Fruit fly (Drosophila melanogaster): ENCODE measurements around the gene CG33116.

The CG33116 gene

DNA sequence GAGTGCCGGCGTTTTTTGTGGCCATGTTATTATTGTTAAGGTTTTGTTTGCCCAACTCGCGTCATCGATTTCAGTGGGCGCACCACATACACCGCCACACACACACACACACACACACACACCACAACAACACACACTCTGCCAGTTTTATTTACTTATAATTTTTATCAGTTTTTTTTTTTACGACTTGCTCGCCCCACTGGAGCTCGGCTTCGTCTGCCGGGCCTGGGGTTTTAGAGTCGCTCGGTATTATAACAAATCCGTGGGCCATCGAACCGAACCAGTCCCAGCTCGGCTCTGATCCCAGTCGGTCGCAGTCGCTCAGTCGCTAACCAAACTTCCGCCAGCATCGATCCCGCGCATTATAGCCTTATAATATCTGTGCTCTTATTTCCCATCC lies 16.1 kb downstream of the CG33116 start (continued):
- TF ChIP-seq bowl (GFP tag; IDR thresholded peaks at IDR 0.05) (no peak), CG30431 (GFP tag; optimal IDR thresholded peaks at IDR 0.05) (no peak), kni (GFP tag; optimal IDR thresholded peaks at IDR 0.05) (peak; percentile 88), otp (GFP tag; IDR thresholded peaks at IDR 0.05) (peak; percentile 55; the same call in 1 of the 3 replicates), gsb (GFP tag; IDR thresholded peaks at IDR 0.05) (no peak), pfk (GFP tag; optimal IDR thresholded peaks at IDR 0.05) (no peak), CG18619 (GFP tag; optimal IDR thresholded peaks at IDR 0.05) (no peak), sr (GFP tag; IDR thresholded peaks at IDR 0.05) (no peak; the same call in 1 of the 3 replicates), CG12219 (GFP tag; optimal IDR thresholded peaks at IDR 0.05) (no peak), prd (optimal IDR thresholded peaks at IDR 0.05) (no peak), prd (GFP tag; IDR thresholded peaks at IDR 0.05) (no peak), ci (GFP tag; IDR thresholded peaks at IDR 0.05) (0 out of 3 replicates have a peak, but pooled peaks have one; percentile 24), peb (GFP tag; IDR thresholded peaks at IDR 0.05) (no peak), crc (GFP tag; optimal IDR thresholded peaks at IDR 0.05) (no peak), sna (GFP tag; IDR thresholded peaks at IDR 0.05; ENCODE audit: partially characterized antibody) (no peak), CG13287 (GFP tag; IDR thresholded peaks at IDR 0.05; ENCODE audit: partially characterized antibody) (peak; percentile 21; the same call in 1 of the 2 replicates), CG43689 (GFP tag; IDR thresholded peaks at IDR 0.05) (no peak), CG17612 (GFP tag; IDR thresholded peaks at IDR 0.05) (no peak), ham (GFP tag; IDR thresholded peaks at IDR 0.05) (no peak), CG9609 (GFP tag; optimal IDR thresholded peaks at IDR 0.05) (no peak), CG16779 (GFP tag; IDR thresholded peaks at IDR 0.05) (no peak), CG2199 (GFP tag; IDR thresholded peaks at IDR 0.05) (peak; percentile 61; the same call in 1 of the 3 replicates), Dbx (GFP tag; IDR thresholded peaks at IDR 0.05) (peak; percentile 46; the same call in 1 of the 3 replicates), Hsf (GFP tag; optimal IDR thresholded peaks at IDR 0.05) (no peak), eyg (GFP tag; optimal IDR thresholded peaks at IDR 0.05) (no peak), sqz (GFP tag; optimal IDR thresholded peaks at IDR 0.05) (peak; percentile 93), caup (GFP tag; optimal IDR thresholded peaks at IDR 0.05; ENCODE audit: severe bottlenecking) (peak; percentile 47), CG10654 (GFP tag; optimal IDR thresholded peaks at IDR 0.05) (no peak), Atf6 (GFP tag; IDR thresholded peaks at IDR 0.05) (peak; percentile 42; the same call in 1 of the 2 replicates), Jarid2 (GFP tag; optimal IDR thresholded peaks at IDR 0.05) (peak; percentile 81), CG7928 (GFP tag; optimal IDR thresholded peaks at IDR 0.05) (no peak), insv (GFP tag; optimal IDR thresholded peaks at IDR 0.05) (no peak), Scr (GFP tag; IDR thresholded peaks at IDR 0.05; ENCODE audit: partially characterized antibody) (no peak; the same call in 1 of the 2 replicates), CG2129 (GFP tag; IDR thresholded peaks at IDR 0.05; ENCODE audit: partially characterized antibody) (no peak), CG8944 (GFP tag; optimal IDR thresholded peaks at IDR 0.05) (no peak), exex (tag; optimal IDR thresholded peaks at IDR 0.05) (no peak), zen2 (GFP tag; IDR thresholded peaks at IDR 0.05; ENCODE audit: partially characterized antibody) (peak; percentile 19; the same call in 1 of the 3 replicates), CG42726 (GFP tag; IDR thresholded peaks at IDR 0.05; ENCODE audit: partially characterized antibody) (0 out of 2 replicates have a peak, but pooled peaks have one; percentile 37), kah (GFP tag; optimal IDR thresholded peaks at IDR 0.05) (no peak), pum (GFP tag; optimal IDR thresholded peaks at IDR 0.05) (no peak), CG17361 (GFP tag; IDR thresholded peaks at IDR 0.05) (no peak), Dip2 (GFP tag; IDR thresholded peaks at IDR 0.05) (no peak), bbx (GFP tag; IDR thresholded peaks at IDR 0.05; ENCODE audit: partially characterized antibody) (0 out of 2 replicates have a peak, but pooled peaks have one; percentile 40), CG8290 (GFP tag; optimal IDR thresholded peaks at IDR 0.05) (no peak), CG8290 (tag; optimal IDR thresholded peaks at IDR 0.05) (no peak), cg (GFP tag; optimal IDR thresholded peaks at IDR 0.05) (peak; percentile 82), croc (GFP tag; conservative IDR thresholded peaks at IDR 0.05) (no peak), Dad (GFP tag; optimal IDR thresholded peaks at IDR 0.05) (no peak), Usf (GFP tag; optimal IDR thresholded peaks at IDR 0.05) (no peak), tup (GFP tag; optimal IDR thresholded peaks at IDR 0.05) (no peak), Aef1 (GFP tag; IDR thresholded peaks at IDR 0.05) (no peak)
